Worm (Caenorhabditis elegans): ENCODE data around the gene dct-5.

DNA sequence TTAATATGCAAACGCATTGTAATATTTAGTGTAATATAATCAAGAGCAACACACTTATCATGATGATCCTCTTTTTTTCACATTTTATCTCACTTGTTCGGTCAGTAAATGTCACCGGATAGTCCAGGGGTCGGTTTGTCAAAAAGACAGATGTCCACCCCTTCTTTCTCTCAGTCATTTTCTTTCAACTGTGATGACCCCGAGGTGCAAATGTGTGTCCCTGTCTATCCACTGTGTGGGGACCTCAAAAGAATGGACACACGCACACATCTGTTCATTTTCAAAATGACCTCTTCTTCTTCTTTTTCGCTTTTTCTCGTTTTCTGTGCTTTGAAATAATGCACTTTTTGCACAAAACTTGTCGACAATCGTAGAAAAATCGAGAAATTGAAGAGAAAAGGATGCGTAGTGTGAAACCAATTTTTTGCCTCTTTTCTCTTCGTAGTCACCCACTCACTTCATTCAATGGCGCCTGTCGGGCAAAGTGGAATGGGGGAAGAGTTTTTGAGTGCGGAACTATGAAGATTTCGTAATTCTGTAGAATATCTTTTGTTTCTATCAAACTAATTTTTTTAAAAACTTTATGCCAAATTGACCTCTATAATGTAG is 27.1 kb upstream of the dct-5 start:
- TF ChIP-seq him-1 (tag; optimal IDR thresholded peaks at IDR 0.05) (no peak), W03F9.2 (tag; optimal IDR thresholded peaks at IDR 0.05) (no peak)
